Worm (Caenorhabditis elegans) whole organism, mixed stage, embryonic: ENCODE measurements around the gene col-76.

Source experiments
- bed-3 ChIP-seq: fragments of 200-800 bp; sonication (Bioruptor generic); optimal IDR thresholded peaks from 3 replicates; lab custom pipeline; 2018; ENCODE audit warnings: mild to moderate bottlenecking, missing genetic modification characterization, moderate library complexity, missing compliant biosample characterization
- blmp-1 ChIP-seq: fragments of 150-350 bp; optimal IDR thresholded peaks from 2 replicates; lab custom pipeline; 2014; ENCODE audit warnings: missing biosample characterization, missing genetic modification characterization
- ceh-39 ChIP-seq: fragments of 150-350 bp; optimal IDR thresholded peaks from 2 replicates; lab custom pipeline; 2014; ENCODE audit warnings: missing biosample characterization, missing genetic modification characterization
- ceh-43 ChIP-seq: fragments of 200-800 bp; sonication (Bioruptor generic); optimal IDR thresholded peaks from 2 replicates; lab custom pipeline; 2018; ENCODE audit warnings: mild to moderate bottlenecking, missing genetic modification characterization, moderate library complexity, missing compliant biosample characterization
- ceh-83 ChIP-seq: fragments of 200-800 bp; sonication (Bioruptor generic); optimal IDR thresholded peaks from 2 replicates; lab custom pipeline; 2018; ENCODE audit warnings: mild to moderate bottlenecking, missing genetic modification characterization, missing compliant biosample characterization
- ces-1 ChIP-seq: fragments of 150-350 bp; optimal IDR thresholded peaks from 2 replicates; lab custom pipeline; 2014; ENCODE audit warnings: missing biosample characterization, missing genetic modification reagents, missing genetic modification characterization
- cnd-1 ChIP-seq: fragments of 200-800 bp; sonication (Bioruptor generic); optimal IDR thresholded peaks from 2 replicates; lab custom pipeline; 2018; ENCODE audit warnings: mild to moderate bottlenecking, missing genetic modification characterization, missing compliant biosample characterization
- elt-1 ChIP-seq: sonication (generic microtip); optimal IDR thresholded peaks from 2 replicates; lab custom pipeline; 2017; ENCODE audit warnings: missing genetic modification characterization, mild to moderate bottlenecking, missing compliant biosample characterization, antibody characterized with exemption, moderate library complexity, borderline replicate concordance; ENCODE audit not compliant: insufficient read depth
- elt-3 ChIP-seq: fragments of 150-350 bp; optimal IDR thresholded peaks from 2 replicates; lab custom pipeline; 2014; ENCODE audit warnings: missing biosample characterization, missing genetic modification characterization
- flh-1 ChIP-seq: fragments of 200-800 bp; sonication (Bioruptor generic); optimal IDR thresholded peaks from 2 replicates; lab custom pipeline; 2018; ENCODE audit warnings: mild to moderate bottlenecking, missing genetic modification characterization, moderate library complexity, missing compliant biosample characterization
- ham-2 ChIP-seq: fragments of 200-800 bp; sonication (Bioruptor generic); optimal IDR thresholded peaks from 2 replicates; lab custom pipeline; 2018; ENCODE audit warnings: mild to moderate bottlenecking, missing genetic modification characterization, missing compliant biosample characterization
- lin-13 ChIP-seq: fragments of 150-350 bp; optimal IDR thresholded peaks from 2 replicates; lab custom pipeline; 2014; ENCODE audit warnings: missing biosample characterization, missing genetic modification characterization
- lin-32 ChIP-seq: fragments of 200-800 bp; sonication (Bioruptor generic); optimal IDR thresholded peaks from 2 replicates; lab custom pipeline; 2018; ENCODE audit warnings: mild to moderate bottlenecking, missing genetic modification characterization, missing compliant biosample characterization
- lsy-2 ChIP-seq: fragments of 150-350 bp; optimal IDR thresholded peaks from 2 replicates; lab custom pipeline; 2014; ENCODE audit warnings: missing biosample characterization, missing genetic modification characterization
- mab-5 ChIP-seq: fragments of 150-350 bp; optimal IDR thresholded peaks from 2 replicates; lab custom pipeline; 2014; ENCODE audit warnings: missing biosample characterization, missing genetic modification characterization
- mep-1 ChIP-seq: fragments of 150-350 bp; optimal IDR thresholded peaks from 2 replicates; lab custom pipeline; 2017; ENCODE audit warnings: missing biosample characterization, missing genetic modification reagents, missing genetic modification characterization, inconsistent platforms
- mls-2 ChIP-seq: sonication (generic microtip); optimal IDR thresholded peaks from 2 replicates; lab custom pipeline; 2016; ENCODE audit warnings: mild to moderate bottlenecking, missing genetic modification characterization, moderate library complexity, missing compliant biosample characterization
- nhr-12 ChIP-seq: fragments of 150-350 bp; optimal IDR thresholded peaks from 2 replicates; lab custom pipeline; 2014; ENCODE audit warnings: missing biosample characterization, missing genetic modification characterization
- nhr-28 ChIP-seq: fragments of 150-350 bp; optimal IDR thresholded peaks from 2 replicates; lab custom pipeline; 2014; ENCODE audit warnings: missing biosample characterization, missing genetic modification characterization
- nhr-76 ChIP-seq: sonication (generic microtip); optimal IDR thresholded peaks from 2 replicates; lab custom pipeline; 2017; ENCODE audit warnings: missing biosample characterization, missing genetic modification characterization
- pha-4 ChIP-seq: fragments of 150-350 bp; optimal IDR thresholded peaks from 2 replicates; lab custom pipeline; 2018; ENCODE audit warnings: missing biosample characterization, missing genetic modification reagents, missing genetic modification characterization
- sem-2 ChIP-seq: fragments of 200-800 bp; sonication (Bioruptor generic); optimal IDR thresholded peaks from 2 replicates; lab custom pipeline; 2018; ENCODE audit warnings: mild to moderate bottlenecking, missing genetic modification characterization, missing compliant biosample characterization
- snpc-4 ChIP-seq: fragments of 150-350 bp; optimal IDR thresholded peaks from 2 replicates; lab custom pipeline; 2014; ENCODE audit warnings: missing biosample characterization, missing genetic modification characterization
- sptf-1 ChIP-seq: sonication (generic microtip); optimal IDR thresholded peaks from 2 replicates; lab custom pipeline; 2017; ENCODE audit warnings: mild to moderate bottlenecking, missing genetic modification characterization, moderate library complexity, missing compliant biosample characterization
- tbx-8 ChIP-seq: fragments of 200-800 bp; sonication (Bioruptor generic); optimal IDR thresholded peaks from 2 replicates; lab custom pipeline; 2018; ENCODE audit warnings: mild to moderate bottlenecking, missing genetic modification characterization, moderate library complexity, missing compliant biosample characterization
- unc-120 ChIP-seq: sonication (generic microtip); optimal IDR thresholded peaks from 2 replicates; lab custom pipeline; 2017; ENCODE audit warnings: missing genetic modification characterization, missing compliant biosample characterization; ENCODE audit not compliant: poor library complexity, severe bottlenecking
- unc-39 ChIP-seq: fragments of 150-350 bp; optimal IDR thresholded peaks from 2 replicates; lab custom pipeline; 2014; ENCODE audit warnings: missing biosample characterization, missing genetic modification characterization
- unc-62 ChIP-seq: fragments of 150-350 bp; optimal IDR thresholded peaks from 2 replicates; lab custom pipeline; 2014; ENCODE audit warnings: missing biosample characterization, missing genetic modification reagents, missing genetic modification characterization
- zip-8 ChIP-seq: fragments of 150-350 bp; optimal IDR thresholded peaks from 2 replicates; lab custom pipeline; 2014; ENCODE audit warnings: missing biosample characterization, missing genetic modification characterization
- ztf-11 ChIP-seq: fragments of 150-350 bp; optimal IDR thresholded peaks from 2 replicates; lab custom pipeline; 2014; ENCODE audit warnings: missing biosample characterization, missing genetic modification characterization

The col-76 gene

DNA sequence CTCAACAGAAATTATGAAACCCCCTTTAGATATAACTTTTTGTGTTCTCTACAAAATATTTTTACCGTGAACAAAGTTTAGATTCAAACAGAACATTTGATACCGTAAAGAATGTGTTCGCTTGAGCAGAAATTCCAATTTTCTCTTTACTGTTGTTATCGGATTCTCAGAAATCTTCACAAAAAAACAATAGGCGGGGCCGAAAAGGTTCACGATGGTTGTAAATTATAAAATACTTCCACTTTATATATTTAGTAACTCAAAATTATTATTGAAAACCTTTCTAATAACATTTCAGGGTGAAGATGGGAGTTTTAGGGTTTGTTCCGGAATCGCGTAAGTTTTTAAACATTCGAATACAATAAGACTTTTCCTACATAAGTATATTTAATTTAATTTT, 34.0 kb downstream of the col-76 start, which contains the start of gene nlp-5:
Gene nlp-5 (plus strand): TSS at position 301 of the 400 bp plus-strand sequence.
- TF ChIP-seq mls-2 (tag; lab: Kevin White, UChicago) (no peak), sptf-1 (tag; lab: Kevin White, UChicago) (no peak), elt-1 (tag; lab: Kevin White, UChicago) (no peak), lin-13 (tag; lab: Kevin White, UChicago) (no peak), lin-32 (GFP tag; lab: Kevin White, UChicago) (no peak)

DNA sequence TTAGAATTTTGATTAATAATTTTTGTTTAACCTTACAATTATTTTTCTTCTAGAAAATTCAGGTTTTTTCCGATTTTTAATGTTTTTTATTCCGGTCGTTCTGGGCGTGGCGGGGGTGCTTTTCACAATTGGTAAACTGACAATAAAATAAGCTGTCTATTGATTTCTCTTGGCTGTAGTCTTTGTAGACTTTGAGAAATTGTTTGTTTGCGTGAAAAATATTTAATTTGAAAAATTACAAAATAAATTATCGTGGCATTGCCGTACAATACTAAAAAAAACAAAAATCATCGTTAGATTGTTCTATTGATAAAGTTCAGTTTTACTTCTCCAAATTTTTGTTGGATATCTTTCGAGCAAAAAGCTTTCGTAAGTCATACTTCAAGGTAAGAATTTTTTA, 42.3 kb downstream of the col-76 start, which contains the start of gene F35C11.3:
Gene F35C11.3 (plus strand): TSS at position 301 of the 400 bp plus-strand sequence.
- no peak for TF ChIP-seq unc-39 (tag; lab: Kevin White, UChicago)
- no peak for TF ChIP-seq mep-1 (tag; lab: Kevin White, UChicago)
- TF ChIP-seq snpc-4 (tag; lab: Kevin White, UChicago) = no peak
- no peak for TF ChIP-seq mls-2 (tag; lab: Kevin White, UChicago)
- TF ChIP-seq blmp-1 = no peak
- no peak for TF ChIP-seq unc-120 (tag; lab: Kevin White, UChicago)
- no peak for TF ChIP-seq flh-1 (GFP tag; lab: Kevin White, UChicago)
- TF ChIP-seq lin-13 (tag; lab: Kevin White, UChicago) = no peak
- no peak for TF ChIP-seq nhr-28
- TF ChIP-seq nhr-12 = no peak

DNA sequence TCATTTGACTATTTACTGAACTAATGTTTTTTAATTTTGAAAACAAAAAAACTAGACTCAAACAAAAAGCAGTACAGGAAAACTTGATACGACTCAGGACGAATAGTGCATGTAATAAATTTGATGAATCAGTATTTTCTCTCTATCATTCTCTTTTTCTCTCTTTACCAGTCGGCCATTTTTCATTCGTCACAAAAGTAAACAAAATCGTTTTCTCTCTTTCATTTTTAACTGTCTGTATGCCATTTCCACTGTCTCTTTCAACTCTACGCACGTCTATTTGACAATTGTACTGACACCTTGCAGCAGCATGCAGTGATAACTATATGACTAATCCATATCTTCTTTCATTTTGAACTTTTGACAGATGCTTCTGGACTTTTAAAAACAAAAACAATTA, 44.6 kb downstream of the col-76 start, which contains the start of the genes F35C11.2 and F35C11.4:
Gene F35C11.2 (minus strand): TSS at position 90 of the 400 bp plus-strand sequence.
Gene F35C11.4 (plus strand): TSS at position 260 of the 400 bp plus-strand sequence.
- no peak for TF ChIP-seq tbx-8 (GFP tag; lab: Kevin White, UChicago)
- TF ChIP-seq pha-4 (tag; lab: Kevin White, UChicago) = no peak

DNA sequence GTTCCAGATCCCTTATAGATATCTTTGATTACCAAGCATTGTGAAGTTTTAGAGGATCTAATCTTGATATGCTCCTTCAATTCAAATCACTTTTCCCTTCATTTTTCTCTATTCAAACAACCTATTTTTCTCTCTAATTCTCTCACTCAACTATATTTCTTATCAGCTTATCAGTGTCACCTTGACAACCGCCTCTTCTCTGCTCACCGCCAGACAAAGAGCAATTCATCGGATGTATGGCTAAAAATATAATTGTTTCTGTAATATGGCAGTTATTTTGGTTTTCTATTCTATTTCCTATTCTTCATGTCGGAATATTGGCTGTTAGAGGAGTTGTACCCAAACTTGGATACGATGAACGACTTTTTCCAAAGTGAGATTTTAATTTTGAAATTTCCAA, 45.6 kb downstream of the col-76 start:
- no peak for TF ChIP-seq zip-8
- no peak for TF ChIP-seq lin-32 (GFP tag; lab: Kevin White, UChicago)
- TF ChIP-seq nhr-76 (tag; lab: Kevin White, UChicago) = no peak
- TF ChIP-seq unc-120 (tag; lab: Kevin White, UChicago) = no peak
- no peak for TF ChIP-seq lsy-2
- TF ChIP-seq ceh-43 = no peak
- TF ChIP-seq unc-62 (GFP tag; lab: Kevin White, UChicago) = no peak
- TF ChIP-seq snpc-4 (tag; lab: Kevin White, UChicago) = no peak
- TF ChIP-seq ceh-39 = no peak
- no peak for TF ChIP-seq mab-5 (tag; lab: Kevin White, UChicago)
- TF ChIP-seq ceh-83 (GFP tag; lab: Kevin White, UChicago) = no peak
- no peak for TF ChIP-seq lin-13 (tag; lab: Kevin White, UChicago)

DNA sequence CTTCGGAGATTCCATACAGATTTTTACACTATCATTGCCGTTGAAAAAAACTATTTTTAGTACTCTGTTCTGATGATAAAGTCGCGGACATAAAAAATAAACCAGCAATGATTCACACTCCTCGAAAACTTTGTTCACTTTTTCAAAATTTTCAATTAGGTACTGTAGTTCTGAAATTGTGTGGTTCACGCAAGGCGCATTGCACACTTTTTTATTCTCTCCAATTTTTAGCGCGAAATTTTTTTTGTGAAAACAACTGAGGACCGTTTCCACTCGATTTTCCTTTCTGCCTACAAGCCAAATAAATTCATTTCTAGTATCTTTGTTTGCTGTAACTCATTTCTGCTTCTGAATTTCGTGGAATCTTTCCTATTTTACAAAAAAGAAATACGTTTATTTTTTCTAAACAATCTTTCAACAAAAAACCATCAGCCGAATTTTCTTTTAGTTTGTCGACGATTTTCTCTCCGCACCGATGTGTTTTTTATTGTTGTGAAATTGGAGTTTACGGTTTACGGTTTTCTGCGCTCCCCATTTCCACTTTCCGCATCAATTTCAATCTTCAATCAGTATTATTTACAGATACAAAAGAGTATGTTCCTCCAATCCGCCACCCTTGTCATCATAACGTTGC, 49.1 kb downstream of the col-76 start, which contains the start of gene F35C11.5:
Gene F35C11.5 (plus strand): TSS at position 584 of the 634 bp plus-strand sequence.
- TF ChIP-seq cnd-1 (tag; lab: Kevin White, UChicago) = no peak
- TF ChIP-seq elt-1 (tag; lab: Kevin White, UChicago) = no peak
- TF ChIP-seq ham-2 = no peak
- TF ChIP-seq mls-2 (tag; lab: Kevin White, UChicago) = no peak
- TF ChIP-seq sem-2 (GFP tag; lab: Kevin White, UChicago) = no peak
- no peak for TF ChIP-seq elt-3 (tag; lab: Kevin White, UChicago)
- TF ChIP-seq unc-39 (tag; lab: Kevin White, UChicago) = no peak
- no peak for TF ChIP-seq tbx-8 (GFP tag; lab: Kevin White, UChicago)
- TF ChIP-seq mep-1 (tag; lab: Kevin White, UChicago) = no peak
- no peak for TF ChIP-seq bed-3 (GFP tag; lab: Kevin White, UChicago)
- no peak for TF ChIP-seq ceh-39
- no peak for TF ChIP-seq ces-1
- no peak for TF ChIP-seq ztf-11
